Worm (Caenorhabditis elegans) whole organism, L2 larva: Measurements from ENCODE around the gene clec-194.
A peak's percentile ranks its signal among the peaks of the same experiment; 100 is the strongest.

Experiments
- C34F6.9 ChIP-seq: fragments of 150-350 bp; optimal IDR thresholded peaks from 2 replicates; lab custom pipeline; 2014; ENCODE audit warnings: missing biosample characterization, missing genetic modification characterization
- R02D3.7 ChIP-seq: fragments of 150-350 bp; optimal IDR thresholded peaks from 2 replicates; lab custom pipeline; 2014; ENCODE audit warnings: missing biosample characterization, missing genetic modification characterization
- ZK546.5 ChIP-seq: sonication (generic microtip); optimal IDR thresholded peaks from 2 replicates; lab custom pipeline; 2017; ENCODE audit warnings: missing biosample characterization, missing genetic modification characterization
- aly-2 ChIP-seq: fragments of 150-350 bp; optimal IDR thresholded peaks from 2 replicates; lab custom pipeline; 2014; ENCODE audit warnings: missing biosample characterization, missing genetic modification characterization
- ama-1 ChIP-seq: fragments of 150-350 bp; optimal IDR thresholded peaks from 2 replicates; lab custom pipeline; 2018; ENCODE audit warnings: inconsistent platforms
- blmp-1 ChIP-seq: sonication (generic microtip); optimal IDR thresholded peaks from 2 replicates; lab custom pipeline; 2017; ENCODE audit warnings: missing genetic modification characterization, mild to moderate bottlenecking, missing compliant biosample characterization, antibody characterized with exemption, moderate library complexity; ENCODE audit not compliant: insufficient read depth
- ceh-82 ChIP-seq: fragments of 150-350 bp; optimal IDR thresholded peaks from 2 replicates; lab custom pipeline; 2014; ENCODE audit warnings: missing biosample characterization, missing genetic modification characterization
- crh-2 ChIP-seq: sonication (generic microtip); optimal IDR thresholded peaks from 2 replicates; lab custom pipeline; 2017; ENCODE audit warnings: missing biosample characterization, missing genetic modification characterization
- dmd-4 ChIP-seq: sonication (generic microtip); optimal IDR thresholded peaks from 2 replicates; lab custom pipeline; 2017; ENCODE audit warnings: missing biosample characterization, missing genetic modification characterization
- egl-27 ChIP-seq: sonication (generic microtip); optimal IDR thresholded peaks from 3 replicates; lab custom pipeline; 2017; ENCODE audit warnings: missing biosample characterization, missing genetic modification reagents, missing genetic modification characterization
- elt-1 ChIP-seq: fragments of 150-350 bp; optimal IDR thresholded peaks from 2 replicates; lab custom pipeline; 2014; ENCODE audit warnings: missing biosample characterization, missing genetic modification characterization
- elt-3 ChIP-seq: sonication (generic microtip); optimal IDR thresholded peaks from 2 replicates; lab custom pipeline; 2017; ENCODE audit warnings: missing biosample characterization, missing genetic modification characterization
- fos-1 ChIP-seq: fragments of 150-350 bp; optimal IDR thresholded peaks from 2 replicates; lab custom pipeline; 2014; ENCODE audit warnings: missing biosample characterization, missing genetic modification characterization
- lin-13 ChIP-seq: fragments of 150-350 bp; optimal IDR thresholded peaks from 2 replicates; lab custom pipeline; 2014; ENCODE audit warnings: missing biosample characterization, missing genetic modification reagents, missing genetic modification characterization
- lsy-2 ChIP-seq, 2 experiments: fragments of 150-350 bp in 1 of 2; sonication (generic microtip) in 1 of 2; optimal IDR thresholded peaks; 2 replicates each; lab custom pipeline; 2014 to 2017; ENCODE audit warnings: missing biosample characterization in 2 of 2, missing genetic modification characterization in 2 of 2
- mab-5 ChIP-seq: fragments of 150-350 bp; optimal IDR thresholded peaks from 2 replicates; lab custom pipeline; 2014; ENCODE audit warnings: missing biosample characterization, missing genetic modification characterization
- mbf-1 ChIP-seq: sonication (generic microtip); optimal IDR thresholded peaks from 2 replicates; lab custom pipeline; 2017; ENCODE audit warnings: missing biosample characterization, missing genetic modification characterization
- mdl-1 ChIP-seq, 2 experiments: fragments of 150-350 bp in 1 of 2; sonication (generic microtip) in 1 of 2; optimal IDR thresholded peaks; 2 replicates each; lab custom pipeline; 2017; ENCODE audit warnings: missing biosample characterization in 2 of 2, missing genetic modification characterization in 2 of 2
- nhr-10 ChIP-seq: sonication (generic microtip); optimal IDR thresholded peaks from 2 replicates; lab custom pipeline; 2017; ENCODE audit warnings: missing biosample characterization, missing genetic modification characterization
- nhr-12 ChIP-seq: fragments of 150-350 bp; optimal IDR thresholded peaks from 2 replicates; lab custom pipeline; 2014; ENCODE audit warnings: missing biosample characterization, missing genetic modification characterization
- nhr-23 ChIP-seq: fragments of 150-350 bp; optimal IDR thresholded peaks from 2 replicates; lab custom pipeline; 2014; ENCODE audit warnings: missing biosample characterization, missing genetic modification reagents, missing genetic modification characterization
- nhr-25 ChIP-seq: fragments of 150-350 bp; sonication (generic microtip); optimal IDR thresholded peaks from 3 replicates; lab custom pipeline; 2014; ENCODE audit warnings: missing biosample characterization, missing genetic modification characterization
- nhr-77 ChIP-seq: fragments of 150-350 bp; optimal IDR thresholded peaks from 2 replicates; lab custom pipeline; 2014; ENCODE audit warnings: missing biosample characterization, missing genetic modification characterization
- peb-1 ChIP-seq: fragments of 150-350 bp; optimal IDR thresholded peaks from 2 replicates; lab custom pipeline; 2014; ENCODE audit warnings: missing biosample characterization, missing genetic modification characterization
- sem-4 ChIP-seq: fragments of 150-350 bp; optimal IDR thresholded peaks from 2 replicates; lab custom pipeline; 2014; ENCODE audit warnings: missing biosample characterization, missing genetic modification reagents, missing genetic modification characterization
- skn-1 ChIP-seq: sonication (generic microtip); optimal IDR thresholded peaks from 2 replicates; lab custom pipeline; 2017; ENCODE audit warnings: missing biosample characterization, missing genetic modification characterization
- sma-3 ChIP-seq: sonication (generic microtip); optimal IDR thresholded peaks from 2 replicates; lab custom pipeline; 2016; ENCODE audit warnings: missing genetic modification reagents, missing genetic modification characterization, missing compliant biosample characterization
- snpc-4 ChIP-seq: fragments of 150-350 bp; optimal IDR thresholded peaks from 2 replicates; lab custom pipeline; 2014; ENCODE audit warnings: missing biosample characterization, missing genetic modification characterization
- unc-39 ChIP-seq: fragments of 150-350 bp; optimal IDR thresholded peaks from 2 replicates; lab custom pipeline; 2014; ENCODE audit warnings: missing biosample characterization, missing genetic modification characterization
- unc-55 ChIP-seq: fragments of 150-350 bp; sonication (generic microtip); optimal IDR thresholded peaks from 3 replicates; lab custom pipeline; 2014; ENCODE audit warnings: missing biosample characterization, missing genetic modification reagents, missing genetic modification characterization
- unc-62 ChIP-seq: fragments of 150-350 bp; optimal IDR thresholded peaks from 2 replicates; lab custom pipeline; 2014; ENCODE audit warnings: missing biosample characterization, missing genetic modification reagents, missing genetic modification characterization
- zag-1 ChIP-seq: fragments of 150-350 bp; optimal IDR thresholded peaks from 2 replicates; lab custom pipeline; 2014; ENCODE audit warnings: missing biosample characterization, missing genetic modification characterization
- ztf-1 ChIP-seq: fragments of 200-800 bp; sonication (Bioruptor generic); conservative IDR thresholded peaks from 2 replicates; pipeline ENCODE4 v1.3.6; 2022; ENCODE audit warnings: missing genetic modification characterization, missing compliant biosample characterization
- ztf-4 ChIP-seq: fragments of 150-350 bp; optimal IDR thresholded peaks from 2 replicates; lab custom pipeline; 2014; ENCODE audit warnings: missing biosample characterization, missing genetic modification characterization

The clec-194 gene

ce11 chrIV:16865487-16865886, 34.0 kb downstream of the clec-194 start, which contains the start of gene gtsf-1 (continued):
- peak; percentile 31 for TF ChIP-seq ceh-82 (tag; lab: Kevin White, UChicago)
- no peak for TF ChIP-seq fos-1 (tag; lab: Kevin White, UChicago)
- peak; percentile 29 for TF ChIP-seq zag-1 (tag; lab: Kevin White, UChicago)
- peak; percentile 28 for TF ChIP-seq blmp-1 (tag; lab: Kevin White, UChicago)
- no peak for TF ChIP-seq peb-1
- peak; percentile 89 for TF ChIP-seq unc-55 (GFP tag; lab: Kevin White, UChicago)
- TF ChIP-seq elt-1: no peak
- peak; percentile 91 for TF ChIP-seq R02D3.7 (tag; lab: Kevin White, UChicago)
- no peak for TF ChIP-seq unc-39
- no peak for TF ChIP-seq nhr-12
- no peak for TF ChIP-seq aly-2 (tag; lab: Kevin White, UChicago)
- TF ChIP-seq C34F6.9 (tag; lab: Kevin White, UChicago): peak; percentile 74
- no peak for TF ChIP-seq mdl-1 (tag; optimal IDR thresholded peaks at IDR 0.05; lab: Kevin White, UChicago)
- no peak for TF ChIP-seq sem-4
- peak; percentile 48 for TF ChIP-seq skn-1 (tag; lab: Kevin White, UChicago)
- TF ChIP-seq, all 48 proteins: peak for 26

- TF ChIP-seq C34F6.9 (tag; lab: Kevin White, UChicago): no peak
- no peak for TF ChIP-seq blmp-1 (tag; lab: Kevin White, UChicago)
- no peak for TF ChIP-seq crh-2
- no peak for TF ChIP-seq mab-5 (tag; lab: Kevin White, UChicago)
- TF ChIP-seq snpc-4 (tag; lab: Kevin White, UChicago): no peak
- TF ChIP-seq ztf-4 (tag; lab: Kevin White, UChicago): no peak
- TF ChIP-seq nhr-23 (tag; lab: Kevin White, UChicago): no peak
- no peak for TF ChIP-seq egl-27
- no peak for TF ChIP-seq mbf-1 (tag; lab: Kevin White, UChicago)
- no peak for TF ChIP-seq unc-55 (GFP tag; lab: Kevin White, UChicago)
- no peak for TF ChIP-seq ceh-82 (tag; lab: Kevin White, UChicago)
- TF ChIP-seq ztf-1 (GFP tag; lab: Robert Waterston, UW): no peak
- no peak for TF ChIP-seq fos-1 (tag; lab: Kevin White, UChicago)
Measured at ce11 chrIV:16867223-16867622, 35.8 kb downstream of the clec-194 start, which contains the start of gene T06A10.107. T06A10.107 (plus strand) TSS chrIV:16867523.

- no peak for TF ChIP-seq zag-1 (tag; lab: Kevin White, UChicago)
- TF ChIP-seq sma-3 (GFP tag; lab: Kevin White, UChicago): no peak
- no peak for TF ChIP-seq nhr-25 (tag; lab: Kevin White, UChicago)
- no peak for TF ChIP-seq unc-62 (GFP tag; lab: Kevin White, UChicago)
- TF ChIP-seq aly-2 (tag; lab: Kevin White, UChicago): no peak
- no peak for TF ChIP-seq elt-3 (tag; lab: Kevin White, UChicago)
- TF ChIP-seq C34F6.9 (tag; lab: Kevin White, UChicago): no peak
- no peak for TF ChIP-seq egl-27
- no peak for TF ChIP-seq fos-1 (tag; lab: Kevin White, UChicago)
- TF ChIP-seq ztf-1 (GFP tag; lab: Robert Waterston, UW): no peak
- no peak for TF ChIP-seq ama-1 (lab: Kevin White, UChicago)
- no peak for TF ChIP-seq crh-2
- TF ChIP-seq dmd-4 (tag; lab: Kevin White, UChicago): no peak
- no peak for TF ChIP-seq nhr-10 (tag; lab: Kevin White, UChicago)
- no peak for TF ChIP-seq ZK546.5 (tag; lab: Kevin White, UChicago)
- no peak for TF ChIP-seq R02D3.7 (tag; lab: Kevin White, UChicago)
- TF ChIP-seq ztf-4 (tag; lab: Kevin White, UChicago): no peak
- no peak for TF ChIP-seq lsy-2 (tag; optimal IDR thresholded peaks at IDR 0.05; lab: Kevin White, UChicago)
- no peak for TF ChIP-seq lin-13 (GFP tag; lab: Kevin White, UChicago)
- TF ChIP-seq nhr-77: no peak
Measured at ce11 chrIV:16868900-16869299, 37.4 kb downstream of the clec-194 start, which contains the start of gene T06A10.106. T06A10.106 (minus strand) TSS chrIV:16869000.
